Worm (Caenorhabditis elegans): ENCODE data around the gene vha-11.

DNA sequence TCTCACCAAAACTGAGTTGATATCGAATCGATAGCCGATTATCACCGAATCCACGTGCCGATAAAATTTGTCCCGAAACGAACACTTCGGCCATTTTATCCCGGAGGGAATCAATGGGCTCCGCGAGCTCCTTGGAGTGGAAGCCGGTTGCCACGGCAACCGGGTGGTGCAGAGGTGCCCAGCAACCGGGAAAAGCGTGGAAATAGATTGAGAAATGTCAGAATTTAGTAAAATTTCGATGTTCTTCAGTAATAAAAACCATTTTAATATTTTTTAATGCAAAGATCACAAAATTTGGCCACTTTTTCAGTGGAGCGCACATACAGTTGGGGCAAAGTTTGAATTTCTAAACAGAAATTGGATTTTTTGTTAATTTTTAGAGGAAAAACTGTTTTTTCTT lies 7.9 kb downstream of the vha-11 start, which contains the start of gene mksr-2:
- TF ChIP-seq dao-5 (tag; optimal IDR thresholded peaks at IDR 0.05) (no peak), him-1 (tag; optimal IDR thresholded peaks at IDR 0.05) (no peak)

Measured in whole organism, L4/young adult.